Worm (Caenorhabditis elegans) whole organism, L2 larva: ENCODE measurements around the gene F14F3.5.

Source experiments
- C34F6.9 ChIP-seq: fragments of 150-350 bp; optimal IDR thresholded peaks from 2 replicates; lab custom pipeline; 2014; ENCODE audit warnings: missing biosample characterization, missing genetic modification characterization
- F13H6.1 ChIP-seq: sonication (generic microtip); optimal IDR thresholded peaks from 2 replicates; lab custom pipeline; 2016; ENCODE audit warnings: missing genetic modification characterization, missing compliant biosample characterization
- lin-11 ChIP-seq: fragments of 150-350 bp; sonication (generic microtip); optimal IDR thresholded peaks from 2 replicates; lab custom pipeline; 2014; ENCODE audit warnings: missing biosample characterization, missing genetic modification characterization, inconsistent platforms, mixed read lengths
- mdl-1 ChIP-seq, 2 experiments: fragments of 150-350 bp in 1 of 2; sonication (generic microtip) in 1 of 2; optimal IDR thresholded peaks; 2 replicates each; lab custom pipeline; 2017; ENCODE audit warnings: missing biosample characterization in 2 of 2, missing genetic modification characterization in 2 of 2
- nhr-11 ChIP-seq: fragments of 150-350 bp; optimal IDR thresholded peaks from 2 replicates; lab custom pipeline; 2014; ENCODE audit warnings: missing biosample characterization, missing genetic modification characterization
- nhr-237 ChIP-seq: fragments of 150-350 bp; optimal IDR thresholded peaks from 2 replicates; lab custom pipeline; 2014; ENCODE audit warnings: missing biosample characterization, missing genetic modification characterization
- nhr-77 ChIP-seq: fragments of 150-350 bp; optimal IDR thresholded peaks from 2 replicates; lab custom pipeline; 2014; ENCODE audit warnings: missing biosample characterization, missing genetic modification characterization

ce11 chrX:10534625-10535244 lies 5.7 kb upstream of the F14F3.5 start:
- no peak for TF ChIP-seq C34F6.9 (tag; lab: Kevin White, UChicago)
- no peak for TF ChIP-seq nhr-77 (tag; lab: Kevin White, UChicago)
- TF ChIP-seq nhr-237, result no peak
- TF ChIP-seq nhr-11, result no peak
- TF ChIP-seq mdl-1 (tag; optimal IDR thresholded peaks at IDR 0.05; lab: Kevin White, UChicago), result no peak
- TF ChIP-seq F13H6.1, result no peak
- TF ChIP-seq lin-11 (tag; lab: Kevin White, UChicago), result no peak
